Worm (Caenorhabditis elegans) whole organism, L1 larva: Measurements from ENCODE around the gene btb-9.

Experiments used
- ama-1 ChIP-seq: fragments of 150-350 bp; optimal IDR thresholded peaks from 2 replicates; lab custom pipeline; 2014
- irx-1 ChIP-seq: sonication (generic microtip); optimal IDR thresholded peaks from 2 replicates; lab custom pipeline; 2016; ENCODE audit warnings: missing genetic modification characterization, missing compliant biosample characterization
- nhr-28 ChIP-seq: fragments of 150-350 bp; optimal IDR thresholded peaks from 2 replicates; lab custom pipeline; 2014; ENCODE audit warnings: missing biosample characterization, missing genetic modification characterization
- skn-1 ChIP-seq: fragments of 150-350 bp; optimal IDR thresholded peaks from 2 replicates; lab custom pipeline; 2014; ENCODE audit warnings: missing biosample characterization, missing genetic modification characterization
- snpc-4 ChIP-seq: fragments of 150-350 bp; optimal IDR thresholded peaks from 2 replicates; lab custom pipeline; 2014; ENCODE audit warnings: missing biosample characterization, missing genetic modification characterization
- unc-30 ChIP-seq: sonication (generic microtip); optimal IDR thresholded peaks from 2 replicates; lab custom pipeline; 2017; ENCODE audit warnings: missing biosample characterization, missing genetic modification characterization

DNA sequence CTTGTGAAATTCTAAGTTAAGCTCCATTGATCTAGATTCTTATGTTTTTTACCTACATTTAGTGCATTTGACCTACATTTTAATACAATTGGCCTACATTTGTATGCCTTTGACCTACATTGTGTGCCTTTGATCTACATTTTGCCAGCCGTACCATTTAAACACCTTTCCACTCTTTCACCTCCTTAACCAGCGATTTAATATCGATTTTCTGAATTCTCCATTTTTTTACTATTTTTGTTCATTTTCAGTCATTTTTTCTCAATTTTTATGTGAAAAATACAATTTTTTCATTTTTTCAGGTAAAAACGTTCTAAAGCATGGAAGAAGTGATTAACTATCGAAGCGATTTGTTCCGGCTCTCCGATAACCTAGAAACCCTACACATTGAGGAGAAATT lies 15.4 kb upstream of the btb-9 start, which contains the start of gene btb-7:
- no peak for TF ChIP-seq unc-30 (tag; lab: Kevin White, UChicago)
- no peak for TF ChIP-seq ama-1 (lab: Kevin White, UChicago)
- TF ChIP-seq snpc-4: no peak
- TF ChIP-seq irx-1 (tag; lab: Kevin White, UChicago): no peak
- no peak for TF ChIP-seq nhr-28 (tag; lab: Kevin White, UChicago)
- TF ChIP-seq skn-1 (tag; lab: Kevin White, UChicago): no peak
